Worm (Caenorhabditis elegans) whole organism, L4/young adult: ENCODE data around the gene rpap-2.

Source experiments
- W03F9.2 ChIP-seq: fragments of 150-350 bp; optimal IDR thresholded peaks from 2 replicates; lab custom pipeline; 2014; ENCODE audit warnings: missing biosample characterization, missing genetic modification characterization
- dao-5 ChIP-seq: sonication (generic microtip); optimal IDR thresholded peaks from 2 replicates; lab custom pipeline; 2016; ENCODE audit warnings: missing genotype, missing genetic modification characterization, moderate library complexity, missing compliant biosample characterization
- him-1 ChIP-seq: sonication (generic microtip); optimal IDR thresholded peaks from 2 replicates; lab custom pipeline; 2016; ENCODE audit warnings: missing genotype, missing genetic modification reagents, missing genetic modification characterization, missing compliant biosample characterization

DNA sequence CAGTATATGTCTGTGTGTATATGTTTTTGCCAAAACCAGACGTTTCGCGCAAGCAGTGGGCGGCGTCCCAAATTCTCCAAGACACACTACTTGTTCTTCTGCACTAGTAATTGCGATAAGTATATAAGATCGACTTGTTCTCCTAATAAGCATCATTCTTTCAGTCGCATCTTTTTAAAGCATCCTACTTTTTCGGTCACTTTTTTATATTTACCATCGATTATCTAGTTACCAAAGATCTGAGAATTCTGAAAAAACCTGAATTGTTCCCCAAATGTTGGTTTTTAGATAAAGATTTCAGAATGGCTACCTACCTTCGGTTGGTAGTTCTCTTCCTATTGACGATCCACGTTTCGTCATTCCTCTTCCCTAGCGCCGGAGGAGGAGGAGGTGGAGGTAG lies 5.8 kb upstream of the rpap-2 start, which contains the start of gene grl-25:
- TF ChIP-seq dao-5 (tag; lab: Kevin White, UChicago), result no peak
- TF ChIP-seq W03F9.2 (tag; lab: Kevin White, UChicago), result no peak
- no peak for TF ChIP-seq him-1 (tag; lab: Kevin White, UChicago)
